Worm (Caenorhabditis elegans) whole organism, late embryonic: ENCODE results near the gene gsnl-1.
A peak's percentile ranks its signal among the peaks of the same experiment; 100 is the strongest.

Source experiments
- C08G9.2 ChIP-seq: sonication (generic microtip); optimal IDR thresholded peaks from 2 replicates; lab custom pipeline; 2016; ENCODE audit warnings: mild to moderate bottlenecking, missing genetic modification characterization, moderate library complexity, missing compliant biosample characterization
- C38D4.7 ChIP-seq: fragments of 200-800 bp; sonication (Bioruptor generic); optimal IDR thresholded peaks from 2 replicates; lab custom pipeline; 2018; ENCODE audit warnings: mild to moderate bottlenecking, missing genetic modification characterization, moderate library complexity, missing compliant biosample characterization
- Y22D7AL.16 ChIP-seq: sonication (generic microtip); optimal IDR thresholded peaks from 2 replicates; lab custom pipeline; 2016; ENCODE audit warnings: missing genetic modification characterization, missing compliant biosample characterization
- ahr-1 ChIP-seq: sonication (generic microtip); optimal IDR thresholded peaks from 2 replicates; lab custom pipeline; 2016; ENCODE audit warnings: missing genetic modification characterization, missing compliant biosample characterization
- ceh-2 ChIP-seq: sonication (generic microtip); optimal IDR thresholded peaks from 2 replicates; lab custom pipeline; 2016; ENCODE audit warnings: missing genotype, missing genetic modification characterization, missing compliant biosample characterization
- ceh-22 ChIP-seq: sonication (generic microtip); optimal IDR thresholded peaks from 2 replicates; lab custom pipeline; 2017; ENCODE audit warnings: missing biosample characterization, missing genetic modification characterization
- ceh-30 ChIP-seq: fragments of 150-350 bp; optimal IDR thresholded peaks from 2 replicates; lab custom pipeline; 2014; ENCODE audit warnings: missing biosample characterization, missing genetic modification characterization
- ceh-34 ChIP-seq: sonication (generic microtip); optimal IDR thresholded peaks from 2 replicates; lab custom pipeline; 2016; ENCODE audit warnings: mild to moderate bottlenecking, missing genetic modification characterization, missing compliant biosample characterization
- ceh-45 ChIP-seq: fragments of 200-800 bp; sonication (Bioruptor generic); IDR thresholded peaks from 2 replicates; pipeline ENCODE4 v1.3.6; 2022; ENCODE audit warnings: missing genetic modification reagents, missing genetic modification characterization, missing compliant biosample characterization
- ceh-48 ChIP-seq: sonication (generic microtip); optimal IDR thresholded peaks from 2 replicates; lab custom pipeline; 2016; ENCODE audit warnings: missing genetic modification characterization, inconsistent platforms, missing compliant biosample characterization
- ceh-9 ChIP-seq: sonication (generic microtip); optimal IDR thresholded peaks from 2 replicates; lab custom pipeline; 2016; ENCODE audit warnings: mild to moderate bottlenecking, missing genetic modification characterization, inconsistent platforms, missing compliant biosample characterization
- che-1 ChIP-seq: sonication (generic microtip); optimal IDR thresholded peaks from 2 replicates; lab custom pipeline; 2016; ENCODE audit warnings: mild to moderate bottlenecking, missing genetic modification characterization, missing compliant biosample characterization
- dmd-4 ChIP-seq: sonication (generic microtip); optimal IDR thresholded peaks from 2 replicates; lab custom pipeline; 2016; ENCODE audit warnings: borderline replicate concordance, missing genetic modification characterization, missing compliant biosample characterization
- elt-2 ChIP-seq: sonication (generic microtip); optimal IDR thresholded peaks from 2 replicates; lab custom pipeline; 2016; ENCODE audit warnings: missing genetic modification reagents, missing genetic modification characterization, missing compliant biosample characterization
- elt-4 ChIP-seq: sonication (generic microtip); optimal IDR thresholded peaks from 2 replicates; lab custom pipeline; 2016; ENCODE audit warnings: missing genetic modification characterization, missing compliant biosample characterization
- eyg-1 ChIP-seq: sonication (generic microtip); optimal IDR thresholded peaks from 2 replicates; lab custom pipeline; 2016; ENCODE audit warnings: missing genotype, missing genetic modification characterization, missing compliant biosample characterization
- fax-1 ChIP-seq: sonication (generic microtip); optimal IDR thresholded peaks from 2 replicates; lab custom pipeline; 2016; ENCODE audit warnings: missing genotype, missing genetic modification characterization, missing compliant biosample characterization
- fkh-10 ChIP-seq: fragments of 150-350 bp; optimal IDR thresholded peaks from 2 replicates; lab custom pipeline; 2014; ENCODE audit warnings: missing biosample characterization, missing genetic modification reagents, missing genetic modification characterization
- gmeb-2 ChIP-seq: sonication (generic microtip); optimal IDR thresholded peaks from 2 replicates; lab custom pipeline; 2016; ENCODE audit warnings: missing genetic modification characterization, inconsistent platforms, missing compliant biosample characterization
- hlh-15 ChIP-seq: sonication (generic microtip); optimal IDR thresholded peaks from 2 replicates; lab custom pipeline; 2016; ENCODE audit warnings: missing genetic modification characterization, missing compliant biosample characterization
- hlh-30 ChIP-seq: sonication (generic microtip); optimal IDR thresholded peaks from 2 replicates; lab custom pipeline; 2017; ENCODE audit warnings: antibody characterized with exemption, missing genetic modification characterization, missing compliant biosample characterization; ENCODE audit not compliant: insufficient read depth
- hlh-6 ChIP-seq: sonication (generic microtip); optimal IDR thresholded peaks from 2 replicates; lab custom pipeline; 2016; ENCODE audit warnings: missing genotype, missing genetic modification characterization, missing compliant biosample characterization
- hlh-8 ChIP-seq: sonication (generic microtip); optimal IDR thresholded peaks from 2 replicates; lab custom pipeline; 2016; ENCODE audit warnings: missing genotype, missing genetic modification characterization, missing compliant biosample characterization
- lin-11 ChIP-seq: fragments of 200-800 bp; sonication (Bioruptor generic); optimal IDR thresholded peaks from 2 replicates; lab custom pipeline; 2018; ENCODE audit warnings: mild to moderate bottlenecking, missing genetic modification characterization, missing compliant biosample characterization
- nfya-1 ChIP-seq: sonication (generic microtip); optimal IDR thresholded peaks from 2 replicates; lab custom pipeline; 2017; ENCODE audit warnings: missing genetic modification characterization, mild to moderate bottlenecking, missing compliant biosample characterization, antibody characterized with exemption, moderate library complexity
- nhr-11 ChIP-seq: fragments of 150-350 bp; optimal IDR thresholded peaks from 2 replicates; lab custom pipeline; 2014; ENCODE audit warnings: missing biosample characterization, missing genetic modification characterization
- npax-4 ChIP-seq: sonication (generic microtip); optimal IDR thresholded peaks from 2 replicates; lab custom pipeline; 2016; ENCODE audit warnings: missing genetic modification characterization, missing compliant biosample characterization
- odd-2 ChIP-seq: sonication (generic microtip); optimal IDR thresholded peaks from 2 replicates; lab custom pipeline; 2017; ENCODE audit warnings: antibody characterized with exemption, mild to moderate bottlenecking, missing genetic modification characterization, missing compliant biosample characterization
- pag-3 ChIP-seq: sonication (generic microtip); optimal IDR thresholded peaks from 2 replicates; lab custom pipeline; 2016; ENCODE audit warnings: missing compliant biosample characterization, missing genetic modification characterization, borderline replicate concordance
- pqm-1 ChIP-seq: sonication (generic microtip); optimal IDR thresholded peaks from 2 replicates; lab custom pipeline; 2016; ENCODE audit warnings: missing genetic modification characterization, missing compliant biosample characterization
- rnt-1 ChIP-seq: sonication (generic microtip); optimal IDR thresholded peaks from 2 replicates; lab custom pipeline; 2016; ENCODE audit warnings: missing genetic modification characterization, missing compliant biosample characterization
- sdc-2 ChIP-seq: sonication (generic microtip); optimal IDR thresholded peaks from 2 replicates; lab custom pipeline; 2016; ENCODE audit warnings: missing genotype, missing genetic modification characterization, missing compliant biosample characterization
- syd-9 ChIP-seq: sonication (generic microtip); optimal IDR thresholded peaks from 2 replicates; lab custom pipeline; 2016; ENCODE audit warnings: mild to moderate bottlenecking, missing genetic modification characterization, moderate library complexity, missing compliant biosample characterization
- tbx-2 ChIP-seq: sonication (generic microtip); optimal IDR thresholded peaks from 2 replicates; lab custom pipeline; 2016; ENCODE audit warnings: missing genetic modification characterization, missing compliant biosample characterization
- zip-5 ChIP-seq: sonication (generic microtip); optimal IDR thresholded peaks from 2 replicates; lab custom pipeline; 2016; ENCODE audit warnings: missing genetic modification characterization, missing compliant biosample characterization
- ztf-16 ChIP-seq: sonication (generic microtip); optimal IDR thresholded peaks from 2 replicates; lab custom pipeline; 2017; ENCODE audit warnings: missing genetic modification characterization, missing compliant biosample characterization

Gene gsnl-1

DNA sequence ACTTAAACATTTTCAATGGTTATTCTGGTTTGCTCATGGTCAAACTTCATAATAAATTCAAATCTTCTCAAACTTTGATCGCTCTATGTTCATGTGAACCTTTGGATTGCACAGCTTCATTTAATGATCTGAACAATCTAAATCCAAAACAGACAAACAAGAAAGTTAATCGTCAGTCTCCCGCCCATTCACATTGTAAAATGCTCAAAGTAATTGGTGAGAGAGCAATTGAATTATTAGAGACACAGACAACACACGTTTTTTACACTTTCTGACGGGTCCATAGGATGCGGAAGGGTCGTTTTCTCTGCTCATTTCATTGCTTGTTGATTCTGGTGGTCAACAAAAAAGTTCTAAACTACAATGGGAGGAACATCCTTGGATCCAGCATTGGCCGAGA lies at the start of gene gsnl-1:
Gene gsnl-1, plus strand, starts transcription at position 301 of the 400 bp plus-strand sequence.
- no peak for TF ChIP-seq C38D4.7
- TF ChIP-seq ceh-22 (tag; lab: Kevin White, UChicago) = no peak
- TF ChIP-seq eyg-1 (tag; lab: Kevin White, UChicago) = no peak
- no peak for TF ChIP-seq tbx-2 (tag; lab: Kevin White, UChicago)
- no peak for TF ChIP-seq C08G9.2 (tag; lab: Kevin White, UChicago)
- TF ChIP-seq ceh-9 (tag; lab: Kevin White, UChicago) = no peak
- no peak for TF ChIP-seq pqm-1 (tag; lab: Kevin White, UChicago)
- TF ChIP-seq odd-2 (tag; lab: Kevin White, UChicago) = no peak
- no peak for TF ChIP-seq lin-11
- TF ChIP-seq dmd-4 (tag; lab: Kevin White, UChicago) = no peak
- TF ChIP-seq fkh-10 (GFP tag; lab: Kevin White, UChicago) = no peak
- TF ChIP-seq ceh-34 (tag; lab: Kevin White, UChicago) = no peak
- no peak for TF ChIP-seq ceh-30 (tag; lab: Kevin White, UChicago)
- TF ChIP-seq zip-5 (tag; lab: Kevin White, UChicago) = no peak
- no peak for TF ChIP-seq ceh-45 (GFP tag; lab: Robert Waterston, UW)
- TF ChIP-seq hlh-8 (tag; lab: Kevin White, UChicago) = no peak
- no peak for TF ChIP-seq syd-9
- TF ChIP-seq hlh-30 (tag; lab: Kevin White, UChicago) = no peak

ce11 chrV:9451485-9451884 lies 45.4 kb upstream of the gsnl-1 start:
- TF ChIP-seq rnt-1 (tag; lab: Kevin White, UChicago) (no peak), odd-2 (tag; lab: Kevin White, UChicago) (no peak), nhr-11 (no peak), zip-5 (tag; lab: Kevin White, UChicago) (no peak), elt-4 (no peak), ceh-9 (tag; lab: Kevin White, UChicago) (no peak), fax-1 (tag; lab: Kevin White, UChicago) (no peak), elt-2 (tag; lab: Kevin White, UChicago) (no peak), ahr-1 (tag; lab: Kevin White, UChicago) (no peak), hlh-6 (tag; lab: Kevin White, UChicago) (no peak), che-1 (no peak), sdc-2 (no peak), npax-4 (tag; lab: Kevin White, UChicago) (no peak), ceh-2 (tag; lab: Kevin White, UChicago) (no peak)

- TF ChIP-seq pag-3 (no peak), hlh-30 (tag; lab: Kevin White, UChicago) (no peak), hlh-15 (tag; lab: Kevin White, UChicago) (no peak), hlh-8 (tag; lab: Kevin White, UChicago) (no peak)
- TF ChIP-seq, all 69 proteins: peak for 0
Observed at ce11 chrV:9453333-9453732, 43.5 kb upstream of the gsnl-1 start.

- TF ChIP-seq elt-2 (tag; lab: Kevin White, UChicago) = peak; percentile 85
- no peak for TF ChIP-seq gmeb-2
Observed at ce11 chrV:9453933-9454332, 42.9 kb upstream of the gsnl-1 start.

- TF ChIP-seq ztf-16 (tag; lab: Kevin White, UChicago) (no peak), Y22D7AL.16 (tag; lab: Kevin White, UChicago) (no peak), elt-4 (no peak), ceh-30 (tag; lab: Kevin White, UChicago) (no peak), ceh-48 (tag; lab: Kevin White, UChicago) (no peak), nfya-1 (tag; lab: Kevin White, UChicago) (no peak)
Observed at ce11 chrV:9457535-9457934, 39.3 kb upstream of the gsnl-1 start.
